Worm (Caenorhabditis elegans) whole organism, young adult: ENCODE data around the gene set-4.

Experiments
- F22D6.2 ChIP-seq: sonication (generic microtip); optimal IDR thresholded peaks from 2 replicates; lab custom pipeline; 2016; ENCODE audit warnings: mild to moderate bottlenecking, missing genetic modification characterization, missing compliant biosample characterization
- F37B4.10 ChIP-seq: fragments of 200-800 bp; sonication (Bioruptor generic); IDR thresholded peaks from 2 replicates; pipeline ENCODE4 v1.3.6; 2022; ENCODE audit warnings: missing genetic modification characterization, missing compliant biosample characterization
- F49E8.2 ChIP-seq: sonication (generic microtip); optimal IDR thresholded peaks from 3 replicates; lab custom pipeline; 2017; ENCODE audit warnings: missing genetic modification characterization, mild to moderate bottlenecking, missing compliant biosample characterization, antibody characterized with exemption, moderate library complexity; ENCODE audit not compliant: insufficient read depth
- F52B5.7 ChIP-seq: sonication (generic microtip); optimal IDR thresholded peaks from 2 replicates; lab custom pipeline; 2016; ENCODE audit warnings: mild to moderate bottlenecking, missing genetic modification characterization, missing compliant biosample characterization
- K11D2.4 ChIP-seq: fragments of 200-800 bp; sonication (Bioruptor generic); IDR thresholded peaks from 2 replicates; pipeline ENCODE4 v1.3.6; 2022; ENCODE audit warnings: missing genetic modification reagents, missing genetic modification characterization, missing compliant biosample characterization
- K12H6.12 ChIP-seq: fragments of 200-800 bp; sonication (Bioruptor generic); optimal IDR thresholded peaks from 2 replicates; lab custom pipeline; 2018; ENCODE audit warnings: mild to moderate bottlenecking, missing genetic modification characterization, missing compliant biosample characterization
- T07F8.4 ChIP-seq: sonication (generic microtip); optimal IDR thresholded peaks from 2 replicates; lab custom pipeline; 2016; ENCODE audit warnings: mild to moderate bottlenecking, missing genetic modification characterization, moderate library complexity, missing compliant biosample characterization
- T26A5.8 ChIP-seq: sonication (generic microtip); optimal IDR thresholded peaks from 2 replicates; lab custom pipeline; 2016; ENCODE audit warnings: missing genetic modification characterization, missing compliant biosample characterization
- Y53F4B.3 ChIP-seq: fragments of 200-800 bp; sonication (Bioruptor generic); IDR thresholded peaks from 2 replicates; pipeline ENCODE4 v1.3.6; 2022; ENCODE audit warnings: missing genetic modification reagents, missing genetic modification characterization, missing compliant biosample characterization
- Y53G8AR.9 ChIP-seq: fragments of 200-800 bp; sonication (Bioruptor generic); conservative IDR thresholded peaks from 2 replicates; pipeline ENCODE4 v1.3.6; 2022; ENCODE audit warnings: missing genetic modification reagents, missing genetic modification characterization, missing compliant biosample characterization
- Y95B8A.8 ChIP-seq: fragments of 200-800 bp; sonication (Bioruptor generic); IDR thresholded peaks from 2 replicates; pipeline ENCODE4 v1.3.6; 2022; ENCODE audit warnings: missing genetic modification reagents, missing genetic modification characterization, missing compliant biosample characterization
- ama-1 ChIP-seq, 3 experiments: fragments of 150-350 bp in 1 of 3; sonication (generic microtip) in 2 of 3; optimal IDR thresholded peaks; 2 replicates each; lab custom pipeline; 2014 to 2018; ENCODE audit warnings: missing biosample characterization in 2 of 3, missing genetic modification characterization in 2 of 3, missing genetic modification reagents in 2 of 3
- aptf-3 ChIP-seq: fragments of 200-800 bp; sonication (Bioruptor generic); IDR thresholded peaks from 2 replicates; pipeline ENCODE4 v1.3.6; 2022; ENCODE audit warnings: missing genetic modification characterization, missing compliant biosample characterization
- atf-7 ChIP-seq: sonication (generic microtip); optimal IDR thresholded peaks from 2 replicates; lab custom pipeline; 2017; ENCODE audit warnings: mild to moderate bottlenecking, missing genetic modification characterization, missing compliant biosample characterization
- attf-5 ChIP-seq: fragments of 200-800 bp; sonication (Bioruptor generic); optimal IDR thresholded peaks from 2 replicates; lab custom pipeline; 2018; ENCODE audit warnings: mild to moderate bottlenecking, missing genetic modification characterization, missing compliant biosample characterization
- attf-6 ChIP-seq: fragments of 200-800 bp; sonication (Bioruptor generic); IDR thresholded peaks from 2 replicates; pipeline ENCODE4 v1.3.6; 2022; ENCODE audit warnings: missing genetic modification reagents, missing genetic modification characterization, missing compliant biosample characterization
- bed-2 ChIP-seq: fragments of 200-800 bp; sonication (Bioruptor generic); IDR thresholded peaks from 2 replicates; pipeline ENCODE4 v1.3.6; 2022; ENCODE audit warnings: missing genetic modification reagents, missing genetic modification characterization, missing compliant biosample characterization
- ceh-91 ChIP-seq: fragments of 200-800 bp; sonication (Bioruptor generic); IDR thresholded peaks from 2 replicates; pipeline ENCODE4 v1.3.6; 2022; ENCODE audit warnings: missing genetic modification reagents, missing genetic modification characterization, missing compliant biosample characterization
- die-1 ChIP-seq: sonication (generic microtip); optimal IDR thresholded peaks from 2 replicates; lab custom pipeline; 2016; ENCODE audit warnings: missing genotype, mild to moderate bottlenecking, missing genetic modification characterization, missing compliant biosample characterization
- dpff-1 ChIP-seq: sonication (generic microtip); optimal IDR thresholded peaks from 2 replicates; lab custom pipeline; 2017; ENCODE audit warnings: mild to moderate bottlenecking, missing genetic modification characterization, missing compliant biosample characterization
- dpl-1 ChIP-seq: fragments of 150-350 bp; optimal IDR thresholded peaks from 2 replicates; lab custom pipeline; 2014; ENCODE audit warnings: missing biosample characterization, missing genetic modification reagents, missing genetic modification characterization
- egl-18 ChIP-seq: fragments of 200-800 bp; sonication (Bioruptor generic); IDR thresholded peaks from 2 replicates; pipeline ENCODE4 v1.3.6; 2022; ENCODE audit warnings: missing genetic modification reagents, missing genetic modification characterization, missing compliant biosample characterization
- fkh-3 ChIP-seq: sonication (generic microtip); optimal IDR thresholded peaks from 2 replicates; lab custom pipeline; 2016; ENCODE audit warnings: mild to moderate bottlenecking, missing genetic modification characterization, missing compliant biosample characterization
- gei-17 ChIP-seq: fragments of 200-800 bp; sonication (Bioruptor generic); optimal IDR thresholded peaks from 2 replicates; lab custom pipeline; 2018; ENCODE audit warnings: mild to moderate bottlenecking, missing genetic modification characterization, missing compliant biosample characterization
- him-1 ChIP-seq: sonication (generic microtip); optimal IDR thresholded peaks from 2 replicates; lab custom pipeline; 2016; ENCODE audit warnings: missing genotype, missing genetic modification reagents, missing genetic modification characterization, missing compliant biosample characterization
- hmg-20 ChIP-seq: fragments of 200-800 bp; sonication (Bioruptor generic); IDR thresholded peaks from 2 replicates; pipeline ENCODE4 v1.3.6; 2022; ENCODE audit warnings: missing genetic modification reagents, missing genetic modification characterization, missing compliant biosample characterization
- hrde-1 ChIP-seq: sonication (generic microtip); optimal IDR thresholded peaks from 2 replicates; lab custom pipeline; 2016; ENCODE audit warnings: missing genetic modification characterization, mild to moderate bottlenecking, missing compliant biosample characterization, moderate library complexity, missing genotype, missing genetic modification reagents, borderline replicate concordance
- let-526 ChIP-seq: fragments of 200-800 bp; sonication (Bioruptor generic); IDR thresholded peaks from 2 replicates; pipeline ENCODE4 v1.3.6; 2022; ENCODE audit warnings: missing genetic modification reagents, missing genetic modification characterization, missing compliant biosample characterization
- lin-40 ChIP-seq: sonication (generic microtip); optimal IDR thresholded peaks from 2 replicates; lab custom pipeline; 2016; ENCODE audit warnings: missing genetic modification characterization, mild to moderate bottlenecking, missing compliant biosample characterization, missing genotype, missing genetic modification reagents
- lir-1 ChIP-seq: fragments of 200-800 bp; sonication (Bioruptor generic); conservative IDR thresholded peaks from 2 replicates; pipeline ENCODE4 v1.3.6; 2022; ENCODE audit warnings: missing genetic modification reagents, missing genetic modification characterization, missing compliant biosample characterization
- lsl-1 ChIP-seq: fragments of 200-800 bp; sonication (Bioruptor generic); optimal IDR thresholded peaks from 2 replicates; lab custom pipeline; 2018; ENCODE audit warnings: mild to moderate bottlenecking, missing genetic modification characterization, moderate library complexity, missing compliant biosample characterization
- madf-6 ChIP-seq: fragments of 200-800 bp; sonication (Bioruptor generic); IDR thresholded peaks from 2 replicates; pipeline ENCODE4 v1.3.6; 2022; ENCODE audit warnings: missing genetic modification reagents, missing genetic modification characterization, missing compliant biosample characterization
- mcd-1 ChIP-seq: fragments of 200-800 bp; sonication (Bioruptor generic); IDR thresholded peaks from 2 replicates; pipeline ENCODE4 v1.3.6; 2022; ENCODE audit warnings: missing genetic modification reagents, missing genetic modification characterization, missing compliant biosample characterization
- nfyb-1 ChIP-seq: fragments of 200-800 bp; sonication (Bioruptor generic); IDR thresholded peaks from 2 replicates; pipeline ENCODE4 v1.3.6; 2022; ENCODE audit warnings: missing genetic modification reagents, missing genetic modification characterization, missing compliant biosample characterization
- nhr-120 ChIP-seq: fragments of 200-800 bp; sonication (Bioruptor generic); IDR thresholded peaks from 2 replicates; pipeline ENCODE4 v1.3.6; 2022; ENCODE audit warnings: missing genetic modification characterization, missing compliant biosample characterization
- nhr-179 ChIP-seq: sonication (generic microtip); optimal IDR thresholded peaks from 2 replicates; lab custom pipeline; 2016; ENCODE audit warnings: mild to moderate bottlenecking, missing genetic modification characterization, missing compliant biosample characterization
- nhr-27 ChIP-seq: fragments of 200-800 bp; sonication (Bioruptor generic); optimal IDR thresholded peaks from 2 replicates; lab custom pipeline; 2018; ENCODE audit warnings: mild to moderate bottlenecking, missing genetic modification characterization, moderate library complexity, missing compliant biosample characterization
- nhr-80 ChIP-seq: sonication (generic microtip); optimal IDR thresholded peaks from 2 replicates; lab custom pipeline; 2016; ENCODE audit warnings: missing genetic modification characterization, missing compliant biosample characterization
- rec-8 ChIP-seq, 2 experiments: sonication (generic microtip); optimal IDR thresholded peaks; 2 replicates each; lab custom pipeline; 2016; ENCODE audit warnings: mild to moderate bottlenecking in 2 of 2, missing genetic modification characterization in 2 of 2, missing genetic modification reagents in 2 of 2, missing genotype in 2 of 2, missing biosample characterization in 1 of 2, missing compliant biosample characterization in 1 of 2, moderate library complexity in 1 of 2
- snpc-1.3 ChIP-seq: sonication (generic microtip); optimal IDR thresholded peaks from 2 replicates; lab custom pipeline; 2017; ENCODE audit warnings: missing genetic modification characterization, mild to moderate bottlenecking, missing compliant biosample characterization, antibody characterized with exemption, moderate library complexity, missing genotype, missing genetic modification reagents; ENCODE audit not compliant: insufficient read depth
- somi-1 ChIP-seq: fragments of 200-800 bp; sonication (Bioruptor generic); optimal IDR thresholded peaks from 2 replicates; lab custom pipeline; 2018; ENCODE audit warnings: mild to moderate bottlenecking, missing genetic modification characterization, missing compliant biosample characterization
- unc-130 ChIP-seq: sonication (generic microtip); optimal IDR thresholded peaks from 2 replicates; lab custom pipeline; 2016; ENCODE audit warnings: missing genetic modification reagents, missing genetic modification characterization, missing compliant biosample characterization
- zfh-2 ChIP-seq: fragments of 200-800 bp; sonication (Bioruptor generic); conservative IDR thresholded peaks from 2 replicates; pipeline ENCODE4 v1.3.6; 2022; ENCODE audit warnings: missing genetic modification reagents, missing genetic modification characterization, missing compliant biosample characterization
- ztf-18 ChIP-seq: sonication (generic microtip); optimal IDR thresholded peaks from 2 replicates; lab custom pipeline; 2016; ENCODE audit warnings: missing genotype, mild to moderate bottlenecking, missing genetic modification characterization, missing compliant biosample characterization
- ztf-28 ChIP-seq: fragments of 200-800 bp; sonication (Bioruptor generic); IDR thresholded peaks from 2 replicates; pipeline ENCODE4 v1.3.6; 2022; ENCODE audit warnings: missing genetic modification reagents, missing genetic modification characterization, missing compliant biosample characterization
- ztf-6 ChIP-seq: fragments of 200-800 bp; sonication (Bioruptor generic); IDR thresholded peaks from 2 replicates; pipeline ENCODE4 v1.3.6; 2022; ENCODE audit warnings: missing genetic modification reagents, missing genetic modification characterization, missing compliant biosample characterization

set-4 gene

DNA sequence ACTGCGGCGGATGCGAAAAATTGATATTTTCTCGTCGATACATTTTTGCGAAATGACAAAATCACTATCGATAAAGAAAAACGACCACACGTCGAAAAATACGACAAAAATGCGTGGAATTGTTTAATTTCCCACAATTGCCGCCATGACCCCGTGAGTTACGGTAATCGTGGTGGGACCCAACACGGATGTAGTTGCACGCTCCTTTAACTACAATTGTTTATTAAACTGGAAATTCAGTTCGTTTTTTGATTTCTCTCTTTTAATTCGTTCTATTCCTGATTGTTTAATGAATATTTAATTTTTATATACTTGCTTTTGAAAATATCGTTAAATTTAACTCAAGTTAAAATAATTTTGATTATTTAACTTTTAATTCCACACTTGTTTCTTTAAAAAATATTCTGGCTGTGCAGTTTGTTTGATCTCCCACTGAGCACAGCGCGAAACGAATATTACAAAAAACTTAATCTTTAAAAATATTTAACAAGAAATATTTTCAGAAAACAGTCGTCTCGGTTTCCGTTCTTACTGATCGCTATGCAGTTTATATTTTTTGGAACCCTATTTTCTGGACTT lies 34.2 kb upstream of the set-4 start, which contains the start of the genes ani-2 and clec-88 (continued):
- TF ChIP-seq ceh-91 (GFP tag; lab: Robert Waterston, UW) (peak; percentile 85), somi-1 (GFP tag; lab: Kevin White, UChicago) (no peak), ztf-28 (GFP tag; lab: Robert Waterston, UW) (no peak), him-1 (tag; lab: Kevin White, UChicago) (peak; percentile 34), madf-6 (peak; percentile 95), lin-40 (tag; lab: Kevin White, UChicago) (no peak), ztf-18 (peak; percentile 9), nhr-120 (GFP tag; lab: Robert Waterston, UW) (no peak), let-526 (GFP tag; lab: Robert Waterston, UW) (no peak), lsl-1 (GFP tag; lab: Kevin White, UChicago) (peak; percentile 98), dpl-1 (peak; percentile 76), mcd-1 (peak; percentile 34; the same call in 1 of the 2 replicates), nfyb-1 (GFP tag; lab: Robert Waterston, UW) (no peak)

DNA sequence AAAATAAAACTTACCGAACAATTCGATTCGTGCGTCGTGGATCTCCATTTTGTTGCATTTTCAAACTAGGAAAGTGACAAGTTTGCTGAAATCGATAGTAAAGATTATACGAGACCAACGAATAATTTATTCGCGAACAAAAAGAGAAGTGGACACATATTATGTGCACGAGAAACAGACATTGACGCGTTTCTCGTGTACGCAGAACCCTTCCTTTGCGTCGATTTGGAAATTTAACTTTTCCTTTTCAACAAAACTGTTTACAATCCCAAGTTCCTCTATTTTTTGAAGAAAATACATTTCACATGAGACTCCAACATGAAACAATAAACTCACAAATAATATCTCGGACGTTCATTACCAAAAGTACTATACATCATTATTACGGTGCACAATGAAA lies 29.7 kb upstream of the set-4 start, which contains the start of gene K10B2.4:
K10B2.4 (minus strand) TSS at position 138 of the 400 bp plus-strand sequence.
- TF ChIP-seq ztf-6 (no peak), K12H6.12 (tag; lab: Kevin White, UChicago) (no peak), somi-1 (GFP tag; lab: Kevin White, UChicago) (no peak), ama-1 (optimal IDR thresholded peaks at IDR 0.05; lab: Kevin White, UChicago) (no peak), ama-1 (GFP tag; optimal IDR thresholded peaks at IDR 0.05; lab: Kevin White, UChicago) (peak in 1 of 2 experiments; percentile 38), nhr-80 (tag; lab: Kevin White, UChicago) (peak; percentile 61), nhr-179 (tag; lab: Kevin White, UChicago) (no peak), zfh-2 (GFP tag; lab: Robert Waterston, UW) (no peak), K11D2.4 (GFP tag; lab: Robert Waterston, UW) (no peak), F52B5.7 (tag; lab: Kevin White, UChicago) (no peak), egl-18 (GFP tag; lab: Robert Waterston, UW) (no peak), aptf-3 (GFP tag; lab: Robert Waterston, UW) (no peak), nhr-27 (tag; lab: Kevin White, UChicago) (no peak), rec-8 (tag; optimal IDR thresholded peaks at IDR 0.05; lab: Kevin White, UChicago) (no peak), dpff-1 (no peak), attf-5 (GFP tag; lab: Kevin White, UChicago) (peak; percentile 72), lir-1 (GFP tag; lab: Robert Waterston, UW) (no peak), hrde-1 (tag; lab: Kevin White, UChicago) (peak; percentile 53), attf-6 (GFP tag; lab: Robert Waterston, UW) (no peak), Y95B8A.8 (GFP tag; lab: Robert Waterston, UW) (no peak), unc-130 (GFP tag; lab: Kevin White, UChicago) (no peak), T26A5.8 (tag; lab: Kevin White, UChicago) (no peak), Y53G8AR.9 (GFP tag; lab: Robert Waterston, UW) (no peak), bed-2 (GFP tag; lab: Robert Waterston, UW) (no peak), F22D6.2 (no peak), F37B4.10 (no peak), Y53F4B.3 (GFP tag; lab: Robert Waterston, UW) (no peak), nfyb-1 (GFP tag; lab: Robert Waterston, UW) (peak; percentile 57; the same call in 1 of the 2 replicates), madf-6 (peak; percentile 50), gei-17 (GFP tag; lab: Kevin White, UChicago) (no peak), mcd-1 (peak; percentile 59; the same call in 1 of the 2 replicates), fkh-3 (tag; lab: Kevin White, UChicago) (no peak), atf-7 (tag; lab: Kevin White, UChicago) (peak; percentile 24), snpc-1.3 (tag; lab: Kevin White, UChicago) (no peak), F49E8.2 (tag; lab: Kevin White, UChicago) (peak; percentile 43), die-1 (tag; lab: Kevin White, UChicago) (no peak), hmg-20 (GFP tag; lab: Robert Waterston, UW) (no peak), T07F8.4 (tag; lab: Kevin White, UChicago) (no peak)
